Worm (Caenorhabditis elegans) whole organism, late embryonic: ENCODE measurements around the gene srh-24.

Source experiments
- C38D4.7 ChIP-seq: fragments of 200-800 bp; sonication (Bioruptor generic); optimal IDR thresholded peaks from 2 replicates; lab custom pipeline; 2018; ENCODE audit warnings: mild to moderate bottlenecking, missing genetic modification characterization, moderate library complexity, missing compliant biosample characterization
- F13H6.1 ChIP-seq: sonication (generic microtip); optimal IDR thresholded peaks from 2 replicates; lab custom pipeline; 2016; ENCODE audit warnings: missing genetic modification characterization, missing compliant biosample characterization
- ceh-34 ChIP-seq: sonication (generic microtip); optimal IDR thresholded peaks from 2 replicates; lab custom pipeline; 2016; ENCODE audit warnings: mild to moderate bottlenecking, missing genetic modification characterization, missing compliant biosample characterization
- ceh-6 ChIP-seq: fragments of 200-800 bp; sonication (Bioruptor generic); optimal IDR thresholded peaks from 2 replicates; lab custom pipeline; 2018; ENCODE audit warnings: mild to moderate bottlenecking, missing genetic modification characterization, missing compliant biosample characterization
- dve-1 ChIP-seq: sonication (generic microtip); optimal IDR thresholded peaks from 2 replicates; lab custom pipeline; 2017; ENCODE audit warnings: antibody characterized with exemption, mild to moderate bottlenecking, missing genetic modification characterization, missing compliant biosample characterization
- elt-2 ChIP-seq: sonication (generic microtip); optimal IDR thresholded peaks from 2 replicates; lab custom pipeline; 2016; ENCODE audit warnings: missing genetic modification reagents, missing genetic modification characterization, missing compliant biosample characterization
- fkh-10 ChIP-seq: fragments of 150-350 bp; optimal IDR thresholded peaks from 2 replicates; lab custom pipeline; 2014; ENCODE audit warnings: missing biosample characterization, missing genetic modification reagents, missing genetic modification characterization
- lin-11 ChIP-seq: fragments of 200-800 bp; sonication (Bioruptor generic); optimal IDR thresholded peaks from 2 replicates; lab custom pipeline; 2018; ENCODE audit warnings: mild to moderate bottlenecking, missing genetic modification characterization, missing compliant biosample characterization
- nhr-11 ChIP-seq: fragments of 150-350 bp; optimal IDR thresholded peaks from 2 replicates; lab custom pipeline; 2014; ENCODE audit warnings: missing biosample characterization, missing genetic modification characterization
- pha-4 ChIP-seq: fragments of 150-350 bp; optimal IDR thresholded peaks from 2 replicates; lab custom pipeline; 2018; ENCODE audit warnings: missing biosample characterization, missing genetic modification reagents, missing genetic modification characterization
- sox-4 ChIP-seq: sonication (generic microtip); optimal IDR thresholded peaks from 2 replicates; lab custom pipeline; 2017; ENCODE audit warnings: mild to moderate bottlenecking, missing genetic modification characterization, inconsistent platforms, missing compliant biosample characterization
- syd-9 ChIP-seq: sonication (generic microtip); optimal IDR thresholded peaks from 2 replicates; lab custom pipeline; 2016; ENCODE audit warnings: mild to moderate bottlenecking, missing genetic modification characterization, moderate library complexity, missing compliant biosample characterization
- tbx-2 ChIP-seq: sonication (generic microtip); optimal IDR thresholded peaks from 2 replicates; lab custom pipeline; 2016; ENCODE audit warnings: missing genetic modification characterization, missing compliant biosample characterization
- unc-55 ChIP-seq: sonication (generic microtip); optimal IDR thresholded peaks from 2 replicates; lab custom pipeline; 2017; ENCODE audit warnings: missing biosample characterization, missing genetic modification reagents, missing genetic modification characterization

ce11 chrV:13957691-13958090 lies 3.1 kb downstream of the srh-24 start:
- TF ChIP-seq ceh-34 (no peak), unc-55 (GFP tag; lab: Kevin White, UChicago) (no peak), dve-1 (tag; lab: Kevin White, UChicago) (no peak), lin-11 (tag; lab: Kevin White, UChicago) (no peak), tbx-2 (no peak), C38D4.7 (GFP tag; lab: Kevin White, UChicago) (no peak), nhr-11 (tag; lab: Kevin White, UChicago) (no peak), syd-9 (tag; lab: Kevin White, UChicago) (no peak), F13H6.1 (no peak), pha-4 (tag; lab: Kevin White, UChicago) (no peak), ceh-6 (GFP tag; lab: Kevin White, UChicago) (no peak), elt-2 (no peak), fkh-10 (GFP tag; lab: Kevin White, UChicago) (no peak), sox-4 (tag; lab: Kevin White, UChicago) (no peak)
